Worm (Caenorhabditis elegans) whole organism, L4 larva: Measurements from ENCODE around the gene T01H3.3.

ENCODE experiments used
- daf-8 ChIP-seq: fragments of 200-800 bp; sonication (Bioruptor generic); IDR thresholded peaks from 2 replicates; pipeline ENCODE4 v1.3.6; 2022; ENCODE audit warnings: missing genetic modification characterization, missing compliant biosample characterization
- hlh-30 ChIP-seq: sonication (generic microtip); optimal IDR thresholded peaks from 2 replicates; lab custom pipeline; 2017; ENCODE audit warnings: antibody characterized with exemption, mild to moderate bottlenecking, missing genetic modification characterization, missing compliant biosample characterization; ENCODE audit not compliant: insufficient read depth
- zag-1 ChIP-seq: fragments of 150-350 bp; optimal IDR thresholded peaks from 2 replicates; lab custom pipeline; 2014; ENCODE audit warnings: missing biosample characterization, missing genetic modification characterization

DNA sequence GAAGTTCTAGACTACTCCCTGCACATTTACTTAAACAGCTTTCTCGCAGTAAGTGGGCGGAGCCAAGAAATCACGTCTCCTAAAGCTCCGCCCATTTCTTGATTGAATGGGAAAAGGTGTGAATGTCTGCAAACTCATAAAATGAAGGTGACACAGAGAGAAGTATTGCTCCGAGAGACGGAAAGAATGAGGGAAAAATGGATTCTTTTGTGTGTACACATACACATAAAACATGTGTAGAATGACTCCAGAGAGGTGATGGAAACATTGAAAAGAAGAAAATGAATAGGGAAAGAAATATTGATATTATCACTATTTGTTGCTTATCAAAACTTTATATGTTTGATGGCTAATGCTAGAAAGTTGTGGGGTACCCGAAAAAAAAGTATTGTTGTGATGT, 22.2 kb downstream of the T01H3.3 start:
- TF ChIP-seq hlh-30 (tag; lab: Kevin White, UChicago): peak; percentile 9
- no peak for TF ChIP-seq zag-1 (tag; lab: Kevin White, UChicago)
- TF ChIP-seq daf-8 (GFP tag; lab: Robert Waterston, UW): no peak
